Worm (Caenorhabditis elegans) whole organism, L2 larva: ENCODE results near the gene srg-33.

Source experiments
- C34F6.9 ChIP-seq: fragments of 150-350 bp; optimal IDR thresholded peaks from 2 replicates; lab custom pipeline; 2014; ENCODE audit warnings: missing biosample characterization, missing genetic modification characterization
- F13H6.1 ChIP-seq: sonication (generic microtip); optimal IDR thresholded peaks from 2 replicates; lab custom pipeline; 2016; ENCODE audit warnings: missing genetic modification characterization, missing compliant biosample characterization
- R02D3.7 ChIP-seq: fragments of 150-350 bp; optimal IDR thresholded peaks from 2 replicates; lab custom pipeline; 2014; ENCODE audit warnings: missing biosample characterization, missing genetic modification characterization
- aly-2 ChIP-seq: fragments of 150-350 bp; optimal IDR thresholded peaks from 2 replicates; lab custom pipeline; 2014; ENCODE audit warnings: missing biosample characterization, missing genetic modification characterization
- blmp-1 ChIP-seq: sonication (generic microtip); optimal IDR thresholded peaks from 2 replicates; lab custom pipeline; 2017; ENCODE audit warnings: missing genetic modification characterization, mild to moderate bottlenecking, missing compliant biosample characterization, antibody characterized with exemption, moderate library complexity; ENCODE audit not compliant: insufficient read depth
- crh-2 ChIP-seq: sonication (generic microtip); optimal IDR thresholded peaks from 2 replicates; lab custom pipeline; 2017; ENCODE audit warnings: missing biosample characterization, missing genetic modification characterization
- dmd-4 ChIP-seq: sonication (generic microtip); optimal IDR thresholded peaks from 2 replicates; lab custom pipeline; 2017; ENCODE audit warnings: missing biosample characterization, missing genetic modification characterization
- elt-3 ChIP-seq: sonication (generic microtip); optimal IDR thresholded peaks from 2 replicates; lab custom pipeline; 2017; ENCODE audit warnings: missing biosample characterization, missing genetic modification characterization
- fos-1 ChIP-seq: fragments of 150-350 bp; optimal IDR thresholded peaks from 2 replicates; lab custom pipeline; 2014; ENCODE audit warnings: missing biosample characterization, missing genetic modification characterization
- gmeb-1 ChIP-seq: fragments of 150-350 bp; optimal IDR thresholded peaks from 2 replicates; lab custom pipeline; 2014; ENCODE audit warnings: missing biosample characterization, missing genetic modification characterization
- lsy-2 ChIP-seq, 2 experiments: fragments of 150-350 bp in 1 of 2; sonication (generic microtip) in 1 of 2; optimal IDR thresholded peaks; 2 replicates each; lab custom pipeline; 2014 to 2017; ENCODE audit warnings: missing biosample characterization in 2 of 2, missing genetic modification characterization in 2 of 2
- mab-5 ChIP-seq: fragments of 150-350 bp; optimal IDR thresholded peaks from 2 replicates; lab custom pipeline; 2014; ENCODE audit warnings: missing biosample characterization, missing genetic modification characterization
- mdl-1 ChIP-seq, 2 experiments: fragments of 150-350 bp in 1 of 2; sonication (generic microtip) in 1 of 2; optimal IDR thresholded peaks; 2 replicates each; lab custom pipeline; 2017; ENCODE audit warnings: missing biosample characterization in 2 of 2, missing genetic modification characterization in 2 of 2
- nhr-10 ChIP-seq: sonication (generic microtip); optimal IDR thresholded peaks from 2 replicates; lab custom pipeline; 2017; ENCODE audit warnings: missing biosample characterization, missing genetic modification characterization
- nhr-21 ChIP-seq: fragments of 150-350 bp; optimal IDR thresholded peaks from 2 replicates; lab custom pipeline; 2014; ENCODE audit warnings: missing biosample characterization, missing genetic modification characterization
- nhr-237 ChIP-seq: fragments of 150-350 bp; optimal IDR thresholded peaks from 2 replicates; lab custom pipeline; 2014; ENCODE audit warnings: missing biosample characterization, missing genetic modification characterization
- nhr-25 ChIP-seq: fragments of 150-350 bp; sonication (generic microtip); optimal IDR thresholded peaks from 3 replicates; lab custom pipeline; 2014; ENCODE audit warnings: missing biosample characterization, missing genetic modification characterization
- peb-1 ChIP-seq: fragments of 150-350 bp; optimal IDR thresholded peaks from 2 replicates; lab custom pipeline; 2014; ENCODE audit warnings: missing biosample characterization, missing genetic modification characterization
- sma-3 ChIP-seq: sonication (generic microtip); optimal IDR thresholded peaks from 2 replicates; lab custom pipeline; 2016; ENCODE audit warnings: missing genetic modification reagents, missing genetic modification characterization, missing compliant biosample characterization
- sma-9 ChIP-seq, 2 experiments: fragments of 150-350 bp in 1 of 2; sonication (generic microtip) in 1 of 2; optimal IDR thresholded peaks; 2 replicates each; lab custom pipeline; 2014 to 2016; ENCODE audit warnings: missing genetic modification characterization in 2 of 2, mild to moderate bottlenecking in 1 of 2, missing biosample characterization in 1 of 2, missing compliant biosample characterization in 1 of 2, missing genetic modification reagents in 1 of 2, moderate library complexity in 1 of 2
- snpc-4 ChIP-seq: fragments of 150-350 bp; optimal IDR thresholded peaks from 2 replicates; lab custom pipeline; 2014; ENCODE audit warnings: missing biosample characterization, missing genetic modification characterization
- unc-39 ChIP-seq: fragments of 150-350 bp; optimal IDR thresholded peaks from 2 replicates; lab custom pipeline; 2014; ENCODE audit warnings: missing biosample characterization, missing genetic modification characterization
- unc-62 ChIP-seq: fragments of 150-350 bp; optimal IDR thresholded peaks from 2 replicates; lab custom pipeline; 2014; ENCODE audit warnings: missing biosample characterization, missing genetic modification reagents, missing genetic modification characterization
- zag-1 ChIP-seq: fragments of 150-350 bp; optimal IDR thresholded peaks from 2 replicates; lab custom pipeline; 2014; ENCODE audit warnings: missing biosample characterization, missing genetic modification characterization

Gene srg-33

ce11 chrV:8304461-8305195 is 12.8 kb downstream of the srg-33 start, which contains the start of gene W02D7.11:
Gene W02D7.11 (minus strand): TSS chrV:8304511.
- no peak for TF ChIP-seq nhr-10 (tag; lab: Kevin White, UChicago)
- TF ChIP-seq gmeb-1 = no peak
- no peak for TF ChIP-seq C34F6.9 (tag; lab: Kevin White, UChicago)
- TF ChIP-seq unc-39 (tag; lab: Kevin White, UChicago) = no peak
- no peak for TF ChIP-seq zag-1
- no peak for TF ChIP-seq unc-62 (GFP tag; lab: Kevin White, UChicago)
- TF ChIP-seq aly-2 (tag; lab: Kevin White, UChicago) = no peak
- no peak for TF ChIP-seq peb-1
- no peak for TF ChIP-seq mab-5 (tag; lab: Kevin White, UChicago)
- no peak for TF ChIP-seq sma-9 (GFP tag; optimal IDR thresholded peaks at IDR 0.05; lab: Kevin White, UChicago)
- TF ChIP-seq sma-9 (tag; optimal IDR thresholded peaks at IDR 0.05; lab: Kevin White, UChicago) = no peak
- TF ChIP-seq sma-3 (GFP tag; lab: Kevin White, UChicago) = no peak
- TF ChIP-seq, all 48 proteins: peak for 0

ce11 chrV:8305940-8306339 is 14.1 kb downstream of the srg-33 start:
- TF ChIP-seq gmeb-1 (peak; percentile 27), C34F6.9 (tag; lab: Kevin White, UChicago) (no peak), nhr-25 (tag; lab: Kevin White, UChicago) (no peak), crh-2 (tag; lab: Kevin White, UChicago) (peak; percentile 16), F13H6.1 (tag; lab: Kevin White, UChicago) (no peak)
- TF ChIP-seq, all 48 proteins: peak for 2

- no peak for TF ChIP-seq nhr-237 (tag; lab: Kevin White, UChicago)
- no peak for TF ChIP-seq snpc-4 (tag; lab: Kevin White, UChicago)
- no peak for TF ChIP-seq unc-39 (tag; lab: Kevin White, UChicago)
- no peak for TF ChIP-seq nhr-21
- no peak for TF ChIP-seq blmp-1 (tag; lab: Kevin White, UChicago)
- TF ChIP-seq sma-3 (GFP tag; lab: Kevin White, UChicago) = no peak
These were observed 14.5 kb downstream of the srg-33 start, which contains the start of gene W02D7.8 for ce11 chrV:8306366-8306765. Gene W02D7.8 (minus strand): TSS chrV:8306466.

- TF ChIP-seq C34F6.9 (tag; lab: Kevin White, UChicago) (no peak), R02D3.7 (no peak), dmd-4 (tag; lab: Kevin White, UChicago) (no peak), crh-2 (tag; lab: Kevin White, UChicago) (peak; percentile 37), fos-1 (tag; lab: Kevin White, UChicago) (peak; percentile 60), nhr-10 (tag; lab: Kevin White, UChicago) (no peak)
- TF ChIP-seq, all 48 proteins: peak for 2
These were observed 15.1 kb downstream of the srg-33 start for ce11 chrV:8307013-8307412.

- TF ChIP-seq sma-9 (GFP tag; optimal IDR thresholded peaks at IDR 0.05; lab: Kevin White, UChicago) (peak; percentile 68), sma-9 (tag; optimal IDR thresholded peaks at IDR 0.05; lab: Kevin White, UChicago) (no peak), fos-1 (tag; lab: Kevin White, UChicago) (peak; percentile 19), elt-3 (tag; lab: Kevin White, UChicago) (no peak)
These were observed 15.8 kb downstream of the srg-33 start, which contains the start of gene clec-218 for ce11 chrV:8307681-8308080. Gene clec-218 (plus strand): TSS chrV:8307942.

ce11 chrV:8311210-8311609 is 19.3 kb downstream of the srg-33 start, which contains the start of gene W02D7.12:
Gene W02D7.12 (plus strand): TSS chrV:8311510.
- TF ChIP-seq lsy-2 (tag; optimal IDR thresholded peaks at IDR 0.05; lab: Kevin White, UChicago) (no peak), mdl-1 (tag; optimal IDR thresholded peaks at IDR 0.05; lab: Kevin White, UChicago) (no peak), sma-9 (GFP tag; optimal IDR thresholded peaks at IDR 0.05; lab: Kevin White, UChicago) (no peak), sma-9 (tag; optimal IDR thresholded peaks at IDR 0.05; lab: Kevin White, UChicago) (no peak), nhr-237 (tag; lab: Kevin White, UChicago) (no peak), sma-3 (GFP tag; lab: Kevin White, UChicago) (no peak)

ce11 chrV:8318135-8318534 is 26.3 kb downstream of the srg-33 start, which contains the start of gene clec-219:
Gene clec-219 (plus strand): TSS chrV:8318435.
- no peak for TF ChIP-seq nhr-21
- TF ChIP-seq, all 48 proteins: peak for 0
